1 fruit fly cellular context compared by ENCODE assay signal in the genomic region with DNA sequence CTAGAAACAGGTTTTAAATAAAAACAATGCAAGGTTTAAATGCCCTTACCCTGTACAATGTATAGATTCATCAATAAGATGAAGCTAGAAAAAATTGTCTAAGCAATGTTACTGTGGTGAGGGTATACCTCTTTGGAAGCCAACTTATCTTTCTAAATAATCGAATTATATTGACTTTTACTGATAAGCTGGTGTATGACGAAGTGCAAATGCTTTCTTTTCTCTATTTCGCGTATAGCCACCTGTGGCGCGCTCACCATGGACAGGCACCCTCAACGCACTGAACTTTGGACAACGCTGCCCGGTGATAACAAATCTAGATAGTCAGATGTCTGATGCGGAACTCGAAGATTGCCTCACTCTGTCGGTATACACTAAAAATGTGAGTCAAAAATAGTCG.
TF ChIP-seq lines count a peak whose summit lies in the region.

No protein-coding gene starts in this region.

TF ChIP-seq in whole organism, embryonic, 481 proteins besides CTCF, POLR2A, EP300 and RAD21 (continued from another document):
- TF ChIP-seq CG1647 (GFP tag; optimal IDR thresholded peaks at IDR 0.05; lab: Kevin White, UChicago) (no peak), MTF-1 (GFP tag; optimal IDR thresholded peaks at IDR 0.05; lab: Kevin White, UChicago; ENCODE audit: borderline replicate concordance) (no peak), Hr51 (GFP tag; optimal IDR thresholded peaks at IDR 0.05; lab: Kevin White, UChicago) (no peak), E2f1 (GFP tag; IDR thresholded peaks at IDR 0.05; lab: Robert Waterston, UW) (peak; percentile 39; the same call in 1 of the 2 replicates), CG13775 (GFP tag; optimal IDR thresholded peaks at IDR 0.05; lab: Kevin White, UChicago) (no peak), HHEX (GFP tag; optimal IDR thresholded peaks at IDR 0.05; lab: Kevin White, UChicago) (no peak), ind (GFP tag; optimal IDR thresholded peaks at IDR 0.05; lab: Kevin White, UChicago) (no peak), CG7928 (GFP tag; optimal IDR thresholded peaks at IDR 0.05; lab: Kevin White, UChicago) (no peak), Hmr (GFP tag; optimal IDR thresholded peaks at IDR 0.05; lab: Kevin White, UChicago) (peak; percentile 36), CG12299 (tag; optimal IDR thresholded peaks at IDR 0.05; lab: Kevin White, UChicago) (no peak), CG30403 (GFP tag; optimal IDR thresholded peaks at IDR 0.05; lab: Kevin White, UChicago) (peak; percentile 12), unc-4 (GFP tag; IDR thresholded peaks at IDR 0.05; lab: Robert Waterston, UW; ENCODE audit: partially characterized antibody) (no peak), CG14667 (GFP tag; IDR thresholded peaks at IDR 0.05; lab: Robert Waterston, UW) (no peak), Taf1 (GFP tag; IDR thresholded peaks at IDR 0.05; lab: Robert Waterston, UW) (no peak), az2 (GFP tag; optimal IDR thresholded peaks at IDR 0.05; lab: Kevin White, UChicago) (no peak), mirr (GFP tag; optimal IDR thresholded peaks at IDR 0.05; lab: Kevin White, UChicago) (no peak), CG2712 (tag; optimal IDR thresholded peaks at IDR 0.05; lab: Kevin White, UChicago) (no peak), en (GFP tag; optimal IDR thresholded peaks at IDR 0.05; lab: Kevin White, UChicago) (no peak), CG2889 (GFP tag; IDR thresholded peaks at IDR 0.05; lab: Robert Waterston, UW) (no peak), CG13624 (GFP tag; optimal IDR thresholded peaks at IDR 0.05; lab: Kevin White, UChicago) (peak; percentile 9), CG7357 (GFP tag; IDR thresholded peaks at IDR 0.05; lab: Robert Waterston, UW) (no peak), tx (GFP tag; optimal IDR thresholded peaks at IDR 0.05; lab: Kevin White, UChicago) (no peak), vvl (GFP tag; IDR thresholded peaks at IDR 0.05; lab: Robert Waterston, UW) (peak; percentile 62), CG4424 (GFP tag; optimal IDR thresholded peaks at IDR 0.05; lab: Kevin White, UChicago) (no peak), zfh2 (GFP tag; optimal IDR thresholded peaks at IDR 0.05; lab: Kevin White, UChicago) (peak; percentile 14), Sox102F (GFP tag; optimal IDR thresholded peaks at IDR 0.05; lab: Kevin White, UChicago) (peak; percentile 30), Dek (tag; optimal IDR thresholded peaks at IDR 0.05; lab: Kevin White, UChicago) (no peak), zen (tag; optimal IDR thresholded peaks at IDR 0.05; lab: Kevin White, UChicago) (no peak), CkIIα-i1 (GFP tag; IDR thresholded peaks at IDR 0.05; lab: Robert Waterston, UW) (no peak), B-H1 (GFP tag; IDR thresholded peaks at IDR 0.05; lab: Robert Waterston, UW) (no peak; the same call in 2 of the 3 replicates), crol (GFP tag; IDR thresholded peaks at IDR 0.05; lab: Robert Waterston, UW) (no peak), Deaf1 (tag; optimal IDR thresholded peaks at IDR 0.05; lab: Kevin White, UChicago) (no peak), CG4617 (GFP tag; optimal IDR thresholded peaks at IDR 0.05; lab: Kevin White, UChicago; ENCODE audit: borderline replicate concordance) (no peak), vfl (GFP tag; optimal IDR thresholded peaks at IDR 0.05; lab: Kevin White, UChicago) (no peak), pum (GFP tag; optimal IDR thresholded peaks at IDR 0.05; lab: Kevin White, UChicago) (no peak), sens (GFP tag; lab: Kevin White, UChicago) (no peak), wdn (GFP tag; IDR thresholded peaks at IDR 0.05; lab: Robert Waterston, UW) (0 out of 2 replicates have a peak, but pooled peaks have one; percentile 42), Hand (GFP tag; optimal IDR thresholded peaks at IDR 0.05; lab: Kevin White, UChicago) (no peak), Mad (GFP tag; optimal IDR thresholded peaks at IDR 0.05; lab: Kevin White, UChicago) (no peak), otp (GFP tag; IDR thresholded peaks at IDR 0.05; lab: Robert Waterston, UW) (no peak), CG11723 (GFP tag; optimal IDR thresholded peaks at IDR 0.05; lab: Kevin White, UChicago) (no peak), inv (GFP tag; IDR thresholded peaks at IDR 0.05; lab: Robert Waterston, UW; ENCODE audit: partially characterized antibody) (no peak), disco-r (GFP tag; optimal IDR thresholded peaks at IDR 0.05; lab: Kevin White, UChicago) (no peak), amos (GFP tag; IDR thresholded peaks at IDR 0.05; lab: Robert Waterston, UW; ENCODE audit: partially characterized antibody) (no peak), Abd-B (GFP tag; optimal IDR thresholded peaks at IDR 0.05; lab: Kevin White, UChicago) (no peak), unpg (GFP tag; optimal IDR thresholded peaks at IDR 0.05; lab: Kevin White, UChicago) (peak; percentile 5), bigmax (GFP tag; optimal IDR thresholded peaks at IDR 0.05; lab: Kevin White, UChicago) (no peak), eyg (GFP tag; optimal IDR thresholded peaks at IDR 0.05; lab: Kevin White, UChicago) (no peak), CG8359 (GFP tag; optimal IDR thresholded peaks at IDR 0.05; lab: Kevin White, UChicago; ENCODE audit: borderline replicate concordance) (no peak), MESR4 (GFP tag; optimal IDR thresholded peaks at IDR 0.05; lab: Kevin White, UChicago) (no peak), CG17802 (tag; optimal IDR thresholded peaks at IDR 0.05; lab: Kevin White, UChicago) (no peak), CG3163 (GFP tag; optimal IDR thresholded peaks at IDR 0.05; lab: Kevin White, UChicago) (no peak), sd (tag; optimal IDR thresholded peaks at IDR 0.05; lab: Kevin White, UChicago) (no peak), CG4282 (GFP tag; optimal IDR thresholded peaks at IDR 0.05; lab: Kevin White, UChicago) (no peak), CG1792 (GFP tag; optimal IDR thresholded peaks at IDR 0.05; lab: Kevin White, UChicago) (no peak), nmo (GFP tag; optimal IDR thresholded peaks at IDR 0.05; lab: Kevin White, UChicago) (no peak), Blimp-1 (GFP tag; optimal IDR thresholded peaks at IDR 0.05; lab: Kevin White, UChicago) (no peak), btn (GFP tag; optimal IDR thresholded peaks at IDR 0.05; lab: Kevin White, UChicago) (no peak), CHES-1-like (GFP tag; optimal IDR thresholded peaks at IDR 0.05; lab: Kevin White, UChicago) (no peak), lbe (GFP tag; optimal IDR thresholded peaks at IDR 0.05; lab: Kevin White, UChicago) (no peak), slp2 (GFP tag; optimal IDR thresholded peaks at IDR 0.05; lab: Kevin White, UChicago) (no peak), CG1602 (GFP tag; optimal IDR thresholded peaks at IDR 0.05; lab: Kevin White, UChicago) (no peak), CG5953 (GFP tag; IDR thresholded peaks at IDR 0.05; lab: Robert Waterston, UW) (no peak), D19B (GFP tag; optimal IDR thresholded peaks at IDR 0.05; lab: Kevin White, UChicago) (peak; percentile 30), Lhr (GFP tag; optimal IDR thresholded peaks at IDR 0.05; lab: Kevin White, UChicago) (no peak), CrebB (tag; optimal IDR thresholded peaks at IDR 0.05; lab: Kevin White, UChicago) (no peak), grau (tag; optimal IDR thresholded peaks at IDR 0.05; lab: Kevin White, UChicago) (peak; percentile 25), HLHmδ (GFP tag; optimal IDR thresholded peaks at IDR 0.05; lab: Kevin White, UChicago) (no peak), CG10267 (tag; optimal IDR thresholded peaks at IDR 0.05; lab: Kevin White, UChicago) (no peak), HLH3B (GFP tag; IDR thresholded peaks at IDR 0.05; lab: Robert Waterston, UW) (peak; percentile 47; the same call in 1 of the 2 replicates), CG10274 (GFP tag; optimal IDR thresholded peaks at IDR 0.05; lab: Kevin White, UChicago) (no peak), CG9215 (GFP tag; IDR thresholded peaks at IDR 0.05; lab: Robert Waterston, UW) (no peak), pnt (GFP tag; optimal IDR thresholded peaks at IDR 0.05; lab: Kevin White, UChicago) (no peak), CG3838 (GFP tag; optimal IDR thresholded peaks at IDR 0.05; lab: Kevin White, UChicago) (no peak), sr (GFP tag; IDR thresholded peaks at IDR 0.05; lab: Robert Waterston, UW) (no peak), Atf6 (GFP tag; IDR thresholded peaks at IDR 0.05; lab: Robert Waterston, UW) (0 out of 2 replicates have a peak, but pooled peaks have one; percentile 36), Tbp (GFP tag; optimal IDR thresholded peaks at IDR 0.05; lab: Kevin White, UChicago) (no peak), caup (GFP tag; optimal IDR thresholded peaks at IDR 0.05; lab: Kevin White, UChicago; ENCODE audit: severe bottlenecking) (no peak), CG10366 (GFP tag; IDR thresholded peaks at IDR 0.05; lab: Robert Waterston, UW) (peak; percentile 34; the same call in 1 of the 2 replicates), pan (optimal IDR thresholded peaks at IDR 0.05; lab: Kevin White, UChicago) (no peak), pan (GFP tag; optimal IDR thresholded peaks at IDR 0.05 in 1 of 2, IDR thresholded peaks at IDR 0.05 in 1 of 2) (peak in 1 of 2 experiments; percentile 47), luna (GFP tag; optimal IDR thresholded peaks at IDR 0.05; lab: Kevin White, UChicago) (no peak), dmrt11E (tag; optimal IDR thresholded peaks at IDR 0.05; lab: Kevin White, UChicago) (no peak), CG8388 (GFP tag; optimal IDR thresholded peaks at IDR 0.05; lab: Kevin White, UChicago) (no peak), Rx (GFP tag; IDR thresholded peaks at IDR 0.05; lab: Robert Waterston, UW) (no peak), Xbp1 (GFP tag; optimal IDR thresholded peaks at IDR 0.05; lab: Kevin White, UChicago) (no peak), wor (GFP tag; IDR thresholded peaks at IDR 0.05; lab: Robert Waterston, UW) (no peak), CG34422 (GFP tag; IDR thresholded peaks at IDR 0.05; lab: Robert Waterston, UW) (no peak), CG6765 (GFP tag; optimal IDR thresholded peaks at IDR 0.05; lab: Kevin White, UChicago) (no peak), Jarid2 (GFP tag; optimal IDR thresholded peaks at IDR 0.05; lab: Kevin White, UChicago) (no peak), cg (GFP tag; optimal IDR thresholded peaks at IDR 0.05; lab: Kevin White, UChicago) (no peak), CG15011 (GFP tag; optimal IDR thresholded peaks at IDR 0.05; lab: Kevin White, UChicago) (no peak), Gsc (GFP tag; IDR thresholded peaks at IDR 0.05; lab: Robert Waterston, UW) (no peak), CG18619 (GFP tag; optimal IDR thresholded peaks at IDR 0.05; lab: Kevin White, UChicago) (no peak), CG14014 (GFP tag; IDR thresholded peaks at IDR 0.05; lab: Robert Waterston, UW) (no peak), Dfd (GFP tag; optimal IDR thresholded peaks at IDR 0.05; lab: Kevin White, UChicago) (no peak), Hsf (GFP tag; optimal IDR thresholded peaks at IDR 0.05; lab: Kevin White, UChicago) (no peak), CG14860 (GFP tag; IDR thresholded peaks at IDR 0.05; lab: Robert Waterston, UW; ENCODE audit: partially characterized antibody) (no peak), CG6689 (GFP tag; IDR thresholded peaks at IDR 0.05; lab: Robert Waterston, UW) (0 out of 2 replicates have a peak, but pooled peaks have one; percentile 25), CG17829 (tag; optimal IDR thresholded peaks at IDR 0.05; lab: Kevin White, UChicago) (no peak), cato (GFP tag; optimal IDR thresholded peaks at IDR 0.05; lab: Kevin White, UChicago; ENCODE audit: borderline replicate concordance) (no peak), so (GFP tag; IDR thresholded peaks at IDR 0.05; lab: Robert Waterston, UW) (0 out of 3 replicates have a peak, but pooled peaks have one; percentile 8), CG12219 (GFP tag; optimal IDR thresholded peaks at IDR 0.05; lab: Kevin White, UChicago) (no peak), CG15514 (GFP tag; optimal IDR thresholded peaks at IDR 0.05; lab: Kevin White, UChicago) (peak; percentile 18), CG10654 (GFP tag; optimal IDR thresholded peaks at IDR 0.05; lab: Kevin White, UChicago) (no peak), Hr39 (optimal IDR thresholded peaks at IDR 0.05; lab: Kevin White, UChicago) (no peak), ERR (GFP tag; optimal IDR thresholded peaks at IDR 0.05; lab: Kevin White, UChicago) (no peak), CG16863 (GFP tag; optimal IDR thresholded peaks at IDR 0.05; lab: Kevin White, UChicago) (no peak), Hr3 (GFP tag; optimal IDR thresholded peaks at IDR 0.05; lab: Kevin White, UChicago) (no peak), CG8089 (GFP tag; optimal IDR thresholded peaks at IDR 0.05; lab: Kevin White, UChicago) (no peak), E2f2 (GFP tag; IDR thresholded peaks at IDR 0.05; lab: Robert Waterston, UW) (no peak), Awh (GFP tag; IDR thresholded peaks at IDR 0.05; lab: Robert Waterston, UW) (no peak), Hmx (GFP tag; optimal IDR thresholded peaks at IDR 0.05; lab: Kevin White, UChicago) (no peak), org-1 (GFP tag; optimal IDR thresholded peaks at IDR 0.05; lab: Kevin White, UChicago) (no peak), dati (GFP tag; IDR thresholded peaks at IDR 0.05; lab: Robert Waterston, UW) (no peak), CG2678 (tag; optimal IDR thresholded peaks at IDR 0.05; lab: Kevin White, UChicago) (peak; percentile 52), pros (GFP tag; optimal IDR thresholded peaks at IDR 0.05; lab: Kevin White, UChicago) (no peak), gce (GFP tag; IDR thresholded peaks at IDR 0.05; lab: Robert Waterston, UW) (no peak), Fer1 (GFP tag; optimal IDR thresholded peaks at IDR 0.05; lab: Kevin White, UChicago) (peak; percentile 2), CG4360 (GFP tag; IDR thresholded peaks at IDR 0.05; lab: Robert Waterston, UW) (no peak), CG31441 (GFP tag; IDR thresholded peaks at IDR 0.05; lab: Robert Waterston, UW) (no peak), CG4404 (GFP tag; IDR thresholded peaks at IDR 0.05; lab: Robert Waterston, UW) (no peak), CG3407 (GFP tag; optimal IDR thresholded peaks at IDR 0.05; lab: Kevin White, UChicago) (no peak), Bteb2 (GFP tag; optimal IDR thresholded peaks at IDR 0.05; lab: Kevin White, UChicago) (no peak), CG4820 (GFP tag; optimal IDR thresholded peaks at IDR 0.05; lab: Kevin White, UChicago) (no peak), Doc2 (GFP tag; IDR thresholded peaks at IDR 0.05; lab: Robert Waterston, UW) (no peak), CG10462 (GFP tag; optimal IDR thresholded peaks at IDR 0.05; lab: Kevin White, UChicago) (no peak), ap (GFP tag; IDR thresholded peaks at IDR 0.05; lab: Robert Waterston, UW) (no peak), CG7963 (GFP tag; IDR thresholded peaks at IDR 0.05; lab: Robert Waterston, UW; ENCODE audit: partially characterized antibody) (no peak), lab (GFP tag; optimal IDR thresholded peaks at IDR 0.05; lab: Kevin White, UChicago) (peak; percentile 53), Neu2 (GFP tag; optimal IDR thresholded peaks at IDR 0.05; lab: Kevin White, UChicago; ENCODE audit: borderline replicate concordance) (no peak), twi (tag; optimal IDR thresholded peaks at IDR 0.05; lab: Kevin White, UChicago) (no peak)
